Fruit fly (Drosophila melanogaster) S2 (cell line): ENCODE data around the gene ZnT35C.

Experiments
- CG8478 ChIP-seq: fragments of >200 bp; optimal IDR thresholded peaks from 2 replicates; lab custom pipeline; 2018
- CTCF ChIP-seq, 2 experiments: fragments of >200 bp; optimal IDR thresholded peaks; 2 replicates each; lab custom pipeline; 2018

DNA sequence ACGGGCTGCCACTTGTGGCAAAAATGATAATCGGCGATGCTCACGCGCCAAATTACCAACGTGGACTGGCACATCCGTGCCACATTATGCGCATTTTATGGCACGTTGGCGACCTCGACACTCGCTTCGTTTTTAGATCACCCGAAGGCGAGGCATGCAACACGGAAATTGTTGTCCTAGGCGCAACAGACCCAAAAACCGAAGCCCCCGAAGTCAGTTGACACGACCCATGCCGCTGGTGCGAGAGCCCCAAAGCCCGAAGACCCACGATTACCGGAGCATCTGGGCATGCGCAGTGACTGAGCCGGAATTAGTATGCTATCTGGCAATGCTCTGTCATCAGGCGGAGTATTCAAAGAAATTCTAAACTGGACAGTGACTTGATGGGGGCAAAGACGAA lies 47.1 kb downstream of the ZnT35C start, which contains the start of gene CG4168:
- TF ChIP-seq CG8478 (no peak), CTCF (optimal IDR thresholded peaks at IDR 0.05; lab: Kevin White, UChicago) (no peak)
